Fruit fly (Drosophila melanogaster): ENCODE results near the gene Arl2.

The Arl2 gene

DNA sequence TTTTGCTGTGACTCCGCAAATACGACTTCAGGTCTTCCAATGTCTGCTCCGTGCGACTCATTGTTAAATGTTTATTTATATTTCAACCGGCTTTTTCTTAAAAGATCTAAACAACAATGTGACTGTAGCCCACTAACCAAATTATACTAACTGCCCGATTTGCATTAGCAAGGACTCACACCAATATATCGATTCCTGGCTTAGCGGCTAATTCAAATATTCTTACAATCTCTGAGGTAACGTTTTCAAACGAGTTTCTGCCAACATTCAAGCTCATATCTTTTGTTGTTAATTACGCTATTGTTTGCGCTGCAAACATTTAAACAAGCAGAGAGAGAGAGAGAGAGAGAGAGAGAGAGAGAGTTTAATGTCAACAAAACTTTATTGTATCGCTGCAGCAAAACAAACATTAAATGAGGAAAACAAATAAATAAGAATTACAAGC is 32.4 kb upstream of the Arl2 start, which contains the start of gene tex (continued):
- TF ChIP-seq CG2712 (tag; optimal IDR thresholded peaks at IDR 0.05) = peak; percentile 55
- no peak for TF ChIP-seq ems (GFP tag; optimal IDR thresholded peaks at IDR 0.05)
- no peak for TF ChIP-seq CG10462 (GFP tag; optimal IDR thresholded peaks at IDR 0.05)
- TF ChIP-seq pzg (GFP tag; optimal IDR thresholded peaks at IDR 0.05) = peak; percentile 89
- no peak for TF ChIP-seq CG9437 (GFP tag; optimal IDR thresholded peaks at IDR 0.05)
- TF ChIP-seq MBD-R2 (GFP tag; IDR thresholded peaks at IDR 0.05) = peak; percentile 76
- TF ChIP-seq Kr (GFP tag; optimal IDR thresholded peaks at IDR 0.05) = peak; percentile 14
- TF ChIP-seq emc (GFP tag; optimal IDR thresholded peaks at IDR 0.05) = no peak
- peak; percentile 54 for TF ChIP-seq salm (tag; optimal IDR thresholded peaks at IDR 0.05)
- TF ChIP-seq usp (GFP tag; optimal IDR thresholded peaks at IDR 0.05) = no peak
- no peak for TF ChIP-seq tap (tag; optimal IDR thresholded peaks at IDR 0.05)
- TF ChIP-seq GATAe (GFP tag; conservative IDR thresholded peaks at IDR 0.05) = no peak
- TF ChIP-seq gem (tag; optimal IDR thresholded peaks at IDR 0.05) = no peak
- no peak for TF ChIP-seq HLH4C (GFP tag; IDR thresholded peaks at IDR 0.05; ENCODE audit: partially characterized antibody)
- peak; percentile 84 for TF ChIP-seq Med (GFP tag)
- TF ChIP-seq CG10543 (GFP tag; optimal IDR thresholded peaks at IDR 0.05) = no peak
- TF ChIP-seq exex (tag; optimal IDR thresholded peaks at IDR 0.05) = no peak
- TF ChIP-seq CG12769 (tag; optimal IDR thresholded peaks at IDR 0.05) = no peak
- TF ChIP-seq CG6654 (GFP tag; optimal IDR thresholded peaks at IDR 0.05) = no peak
- no peak for TF ChIP-seq dysf (GFP tag; IDR thresholded peaks at IDR 0.05)
- no peak for TF ChIP-seq D (optimal IDR thresholded peaks at IDR 0.05)
- peak; percentile 62 for TF ChIP-seq D (GFP tag; optimal IDR thresholded peaks at IDR 0.05)
- peak; percentile 88 for TF ChIP-seq Awh (GFP tag; IDR thresholded peaks at IDR 0.05)
- no peak for TF ChIP-seq jigr1 (GFP tag; IDR thresholded peaks at IDR 0.05)
- peak; percentile 71 for TF ChIP-seq CG4707 (GFP tag; optimal IDR thresholded peaks at IDR 0.05)
- no peak for TF ChIP-seq Opbp (GFP tag; IDR thresholded peaks at IDR 0.05; ENCODE audit: partially characterized antibody)
- no peak for TF ChIP-seq fd3F (GFP tag; optimal IDR thresholded peaks at IDR 0.05)
- TF ChIP-seq Nf-YA (GFP tag; IDR thresholded peaks at IDR 0.05) = no peak
- TF ChIP-seq CG18011 (GFP tag; optimal IDR thresholded peaks at IDR 0.05) = no peak
- no peak for TF ChIP-seq CG8765 (GFP tag; IDR thresholded peaks at IDR 0.05)
- no peak for TF ChIP-seq Hand (GFP tag; optimal IDR thresholded peaks at IDR 0.05)
- peak; percentile 12 for TF ChIP-seq NC2β (GFP tag; optimal IDR thresholded peaks at IDR 0.05)
- no peak for TF ChIP-seq Bgb (GFP tag; IDR thresholded peaks at IDR 0.05; ENCODE audit: partially characterized antibody)
- TF ChIP-seq CG1603 (tag; optimal IDR thresholded peaks at IDR 0.05) = peak; percentile 82
- peak; percentile 57 for TF ChIP-seq wek (GFP tag; optimal IDR thresholded peaks at IDR 0.05)
- no peak for TF ChIP-seq CG10654 (GFP tag; optimal IDR thresholded peaks at IDR 0.05)
- TF ChIP-seq twi (tag; optimal IDR thresholded peaks at IDR 0.05) = no peak
- TF ChIP-seq Six4 (GFP tag; optimal IDR thresholded peaks at IDR 0.05) = peak; percentile 22
- no peak for TF ChIP-seq row (GFP tag; IDR thresholded peaks at IDR 0.05)
- TF ChIP-seq unpg (GFP tag; optimal IDR thresholded peaks at IDR 0.05) = peak; percentile 38
- TF ChIP-seq insv (GFP tag; optimal IDR thresholded peaks at IDR 0.05) = peak in 1 of 2 experiments; percentile 57
- no peak for TF ChIP-seq dimm (GFP tag; IDR thresholded peaks at IDR 0.05)
- no peak for TF ChIP-seq grau (tag; optimal IDR thresholded peaks at IDR 0.05)
- no peak for TF ChIP-seq ap (GFP tag; IDR thresholded peaks at IDR 0.05)
- no peak for TF ChIP-seq danr (GFP tag; IDR thresholded peaks at IDR 0.05)
- 0 out of 3 replicates have a peak, but pooled peaks have one; percentile 31 for TF ChIP-seq CG16813 (GFP tag; IDR thresholded peaks at IDR 0.05; ENCODE audit: partially characterized antibody)
- TF ChIP-seq ken (GFP tag; IDR thresholded peaks at IDR 0.05) = no peak
- TF ChIP-seq stwl (tag; optimal IDR thresholded peaks at IDR 0.05) = peak; percentile 36
- TF ChIP-seq klu (GFP tag; IDR thresholded peaks at IDR 0.05) = no peak
- TF ChIP-seq zen2 (GFP tag; IDR thresholded peaks at IDR 0.05; ENCODE audit: partially characterized antibody) = no peak
- no peak for TF ChIP-seq CG7556 (GFP tag; optimal IDR thresholded peaks at IDR 0.05)

Data from whole organism, embryonic.